Fruit fly (Drosophila melanogaster): ENCODE data around the gene HIP.

HIP gene

dm6 chrX:3780884-3781283 is 18.1 kb upstream of the HIP start (continued):
- TF ChIP-seq pum (GFP tag; optimal IDR thresholded peaks at IDR 0.05) (no peak), CrebB (tag; optimal IDR thresholded peaks at IDR 0.05) (peak; percentile 43), shn (GFP tag; optimal IDR thresholded peaks at IDR 0.05) (peak; percentile 8), Hsf (GFP tag; optimal IDR thresholded peaks at IDR 0.05) (no peak), vnd (GFP tag; IDR thresholded peaks at IDR 0.05; ENCODE audit: partially characterized antibody) (no peak), Hey (tag; optimal IDR thresholded peaks at IDR 0.05) (no peak), CG5953 (GFP tag; IDR thresholded peaks at IDR 0.05) (no peak), CG31441 (GFP tag; IDR thresholded peaks at IDR 0.05) (no peak; the same call in 1 of the 2 replicates), CG13287 (GFP tag; IDR thresholded peaks at IDR 0.05; ENCODE audit: partially characterized antibody) (peak; percentile 67), hb (GFP tag; IDR thresholded peaks at IDR 0.05; ENCODE audit: partially characterized antibody) (no peak), CG9932 (GFP tag; IDR thresholded peaks at IDR 0.05) (peak; percentile 41), CG8478 (optimal IDR thresholded peaks at IDR 0.05) (peak; percentile 37), Hr3 (GFP tag; optimal IDR thresholded peaks at IDR 0.05) (no peak), CG14050 (GFP tag; IDR thresholded peaks at IDR 0.05) (no peak), Meics (GFP tag; optimal IDR thresholded peaks at IDR 0.05) (no peak), CG9609 (GFP tag; optimal IDR thresholded peaks at IDR 0.05) (no peak), Hand (GFP tag; optimal IDR thresholded peaks at IDR 0.05) (no peak), Dip3 (GFP tag; optimal IDR thresholded peaks at IDR 0.05) (no peak), Nf-YC (tag; optimal IDR thresholded peaks at IDR 0.05) (peak; percentile 28), Fer3 (tag; optimal IDR thresholded peaks at IDR 0.05) (no peak), z (GFP tag; IDR thresholded peaks at IDR 0.05) (no peak), ATbp (GFP tag; optimal IDR thresholded peaks at IDR 0.05) (no peak), ERR (GFP tag; optimal IDR thresholded peaks at IDR 0.05) (no peak), Atf6 (GFP tag; IDR thresholded peaks at IDR 0.05) (0 out of 2 replicates have a peak, but pooled peaks have one; percentile 20), CG32772 (GFP tag; IDR thresholded peaks at IDR 0.05) (no peak), CG13624 (GFP tag; optimal IDR thresholded peaks at IDR 0.05) (peak; percentile 45), CG1603 (tag; optimal IDR thresholded peaks at IDR 0.05) (peak; percentile 61), Sin3A (optimal IDR thresholded peaks at IDR 0.05) (no peak), CG2199 (GFP tag; IDR thresholded peaks at IDR 0.05) (0 out of 3 replicates have a peak, but pooled peaks have one; percentile 66), CG10959 (GFP tag; IDR thresholded peaks at IDR 0.05) (no peak), grn (GFP tag; optimal IDR thresholded peaks at IDR 0.05) (no peak), CG11696 (GFP tag; IDR thresholded peaks at IDR 0.05) (no peak), peb (GFP tag; IDR thresholded peaks at IDR 0.05) (no peak), CG4328 (GFP tag; optimal IDR thresholded peaks at IDR 0.05) (no peak), amos (GFP tag; IDR thresholded peaks at IDR 0.05; ENCODE audit: partially characterized antibody) (peak; percentile 22; the same call in 1 of the 2 replicates), Hmx (GFP tag; optimal IDR thresholded peaks at IDR 0.05) (no peak), Kr (GFP tag; optimal IDR thresholded peaks at IDR 0.05) (no peak), lov (optimal IDR thresholded peaks at IDR 0.05) (no peak), lov (GFP tag; IDR thresholded peaks at IDR 0.05) (0 out of 3 replicates have a peak, but pooled peaks have one; percentile 18), GATAe (GFP tag; conservative IDR thresholded peaks at IDR 0.05) (no peak), CG9876 (GFP tag; optimal IDR thresholded peaks at IDR 0.05) (no peak), caup (GFP tag; optimal IDR thresholded peaks at IDR 0.05; ENCODE audit: severe bottlenecking) (peak; percentile 21), repo (GFP tag; optimal IDR thresholded peaks at IDR 0.05) (peak; percentile 1), Ets97D (GFP tag; optimal IDR thresholded peaks at IDR 0.05) (peak; percentile 60), YL-1 (GFP tag; optimal IDR thresholded peaks at IDR 0.05) (peak; percentile 18), CG11723 (GFP tag; optimal IDR thresholded peaks at IDR 0.05) (no peak), Optix (GFP tag; IDR thresholded peaks at IDR 0.05) (no peak), CG11456 (GFP tag; IDR thresholded peaks at IDR 0.05) (no peak), dan (GFP tag; IDR thresholded peaks at IDR 0.05) (no peak), Ets65A (GFP tag) (peak; percentile 62), Adf1 (GFP tag; IDR thresholded peaks at IDR 0.05) (peak; percentile 77), eyg (GFP tag; optimal IDR thresholded peaks at IDR 0.05) (no peak), CG4730 (GFP tag; IDR thresholded peaks at IDR 0.05) (no peak), CG3847 (GFP tag; IDR thresholded peaks at IDR 0.05) (peak; percentile 60)
